Worm (Caenorhabditis elegans) whole organism, early embryonic: ENCODE measurements around the gene vps-32.1.

Source experiments
- ama-1 ChIP-seq: fragments of 150-350 bp; optimal IDR thresholded peaks from 2 replicates; lab custom pipeline; 2014
- sea-1 ChIP-seq: fragments of 200-800 bp; sonication (Bioruptor generic); conservative IDR thresholded peaks from 2 replicates; pipeline ENCODE4 v1.3.6; 2022; ENCODE audit warnings: missing genetic modification characterization, missing compliant biosample characterization

- TF ChIP-seq sea-1 (GFP tag; lab: Robert Waterston, UW) = no peak
- no peak for TF ChIP-seq ama-1 (lab: Kevin White, UChicago)
Measured at ce11 chrII:6568707-6569106, 20.8 kb upstream of the vps-32.1 start, which contains the start of gene sra-27.
